Worm (Caenorhabditis elegans) whole organism, L1 larva: ENCODE data around the gene C47E8.11.

ENCODE experiments used
- alr-1 ChIP-seq: fragments of 200-800 bp; sonication (Bioruptor generic); optimal IDR thresholded peaks from 2 replicates; lab custom pipeline; 2018; ENCODE audit warnings: borderline replicate concordance, mild to moderate bottlenecking, missing genetic modification characterization, missing compliant biosample characterization
- ceh-82 ChIP-seq, 3 experiments: fragments of 150-350 bp in 1 of 3; sonication (generic microtip) in 2 of 3; optimal IDR thresholded peaks; 2 replicates each; lab custom pipeline; 2014 to 2017; ENCODE audit warnings: missing biosample characterization in 3 of 3, missing genetic modification characterization in 3 of 3
- dpl-1 ChIP-seq, 3 experiments: fragments of 150-350 bp in 2 of 3; sonication (generic microtip) in 1 of 3; optimal IDR thresholded peaks; 2 replicates each; lab custom pipeline; 2014 to 2017; ENCODE audit warnings: missing biosample characterization in 3 of 3, missing genetic modification characterization in 3 of 3, missing genetic modification reagents in 3 of 3
- efl-1 ChIP-seq, 4 experiments: fragments of 150-350 bp; optimal IDR thresholded peaks in 3 of 4; peaks in 1 of 4; 1 replicate in 1 of 4; 2 replicates in 3 of 4; lab custom pipeline; 2014; ENCODE audit warnings: missing biosample characterization in 2 of 4, missing genetic modification characterization in 2 of 4, missing genetic modification reagents in 2 of 4
- elt-3 ChIP-seq, 6 experiments: fragments of 150-350 bp in 1 of 6; sonication (generic microtip); optimal IDR thresholded peaks; 2 replicates each; lab custom pipeline; 2017 to 2018; ENCODE audit warnings: missing biosample characterization in 6 of 6, missing genetic modification characterization in 6 of 6, inconsistent platforms in 1 of 6
- grh-1 ChIP-seq: fragments of 200-800 bp; sonication (Bioruptor generic); IDR thresholded peaks from 2 replicates; pipeline ENCODE4 v1.3.6; 2022; ENCODE audit warnings: missing genetic modification reagents, missing genetic modification characterization, missing compliant biosample characterization
- lsy-2 ChIP-seq, 2 experiments: fragments of 150-350 bp; optimal IDR thresholded peaks; 2 replicates each; lab custom pipeline; 2014; ENCODE audit warnings: missing biosample characterization in 2 of 2, missing genetic modification characterization in 2 of 2
- mab-9 ChIP-seq: fragments of 200-800 bp; sonication (Bioruptor generic); IDR thresholded peaks from 2 replicates; pipeline ENCODE4 v1.3.6; 2022; ENCODE audit warnings: missing genetic modification reagents, missing genetic modification characterization, missing compliant biosample characterization
- nhr-237 ChIP-seq: fragments of 150-350 bp; optimal IDR thresholded peaks from 2 replicates; lab custom pipeline; 2014; ENCODE audit warnings: missing biosample characterization, missing genetic modification characterization

DNA sequence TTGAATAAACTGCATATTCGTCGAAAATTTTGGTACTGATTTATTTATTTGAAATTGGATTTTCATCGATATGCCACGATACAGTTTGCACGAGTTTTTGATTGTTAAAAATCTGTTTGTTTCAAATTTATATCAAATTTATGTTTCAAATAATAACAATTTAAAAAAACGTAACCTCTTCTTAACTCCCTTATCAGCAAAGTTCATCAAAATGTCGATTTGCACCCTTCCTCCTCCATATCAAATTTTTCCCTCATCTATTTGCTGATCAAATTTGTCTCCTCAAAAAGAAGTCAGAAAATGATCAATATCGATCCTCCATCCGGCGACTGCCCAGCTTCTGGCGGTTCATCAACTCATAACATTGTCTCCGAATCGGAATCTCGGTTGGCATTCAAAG, 22.7 kb downstream of the C47E8.11 start, which contains the start of gene ssp-33:
- TF ChIP-seq ceh-82 (tag; optimal IDR thresholded peaks at IDR 0.05; lab: Kevin White, UChicago) (no peak), lsy-2 (tag; optimal IDR thresholded peaks at IDR 0.05; lab: Kevin White, UChicago) (no peak), efl-1 (optimal IDR thresholded peaks at IDR 0.05; lab: Kevin White, UChicago) (no peak), efl-1 (GFP tag; optimal IDR thresholded peaks at IDR 0.05 in 1 of 2; lab: Kevin White, UChicago) (no peak), alr-1 (tag; lab: Kevin White, UChicago) (no peak), dpl-1 (GFP tag; optimal IDR thresholded peaks at IDR 0.05; lab: Kevin White, UChicago) (no peak), grh-1 (GFP tag; lab: Robert Waterston, UW) (no peak), nhr-237 (no peak), elt-3 (tag; optimal IDR thresholded peaks at IDR 0.05; lab: Kevin White, UChicago) (no peak), mab-9 (GFP tag; lab: Robert Waterston, UW) (no peak)
